Worm (Caenorhabditis elegans) whole organism, L4/young adult: ENCODE data around the gene dao-6.

Experiments
- W03F9.2 ChIP-seq: fragments of 150-350 bp; optimal IDR thresholded peaks from 2 replicates; lab custom pipeline; 2014; ENCODE audit warnings: missing biosample characterization, missing genetic modification characterization
- dao-5 ChIP-seq: sonication (generic microtip); optimal IDR thresholded peaks from 2 replicates; lab custom pipeline; 2016; ENCODE audit warnings: missing genotype, missing genetic modification characterization, moderate library complexity, missing compliant biosample characterization
- him-1 ChIP-seq: sonication (generic microtip); optimal IDR thresholded peaks from 2 replicates; lab custom pipeline; 2016; ENCODE audit warnings: missing genotype, missing genetic modification reagents, missing genetic modification characterization, missing compliant biosample characterization

- TF ChIP-seq him-1 (tag; lab: Kevin White, UChicago), result no peak
- TF ChIP-seq dao-5 (tag; lab: Kevin White, UChicago), result no peak
- no peak for TF ChIP-seq W03F9.2 (tag; lab: Kevin White, UChicago)
Measured at ce11 chrIII:9764718-9765117, 28.7 kb upstream of the dao-6 start.
